Fruit fly (Drosophila melanogaster) whole organism, embryonic: ENCODE results near the gene CG13896.

Experiments
- CG11560 ChIP-seq: fragments of 200-800 bp; sonication (Bioruptor generic); IDR thresholded peaks from 3 replicates; pipeline ENCODE4 v1.3.6; 2022; ENCODE audit warnings: missing biosample characterization, missing genetic modification characterization
- CG12155 ChIP-seq: fragments of 200-800 bp; sonication (Bioruptor generic); optimal IDR thresholded peaks from 3 replicates; lab custom pipeline; 2016; ENCODE audit warnings: missing biosample characterization, missing genetic modification characterization
- CG12942 ChIP-seq: fragments of 200-800 bp; sonication (Bioruptor generic); optimal IDR thresholded peaks from 3 replicates; lab custom pipeline; 2016; ENCODE audit warnings: missing biosample characterization, missing genetic modification characterization
- CG13624 ChIP-seq: fragments of 200-800 bp; sonication (Bioruptor generic); optimal IDR thresholded peaks from 2 replicates; lab custom pipeline; 2016; ENCODE audit warnings: missing biosample characterization, missing genetic modification characterization
- CG13894 ChIP-seq: fragments of 200-800 bp; sonication (Bioruptor generic); optimal IDR thresholded peaks from 3 replicates; lab custom pipeline; 2018; ENCODE audit warnings: missing biosample characterization, mild to moderate bottlenecking, missing genetic modification characterization, moderate library complexity
- CG17328 ChIP-seq: fragments of 200-800 bp; sonication (Bioruptor generic); IDR thresholded peaks from 2 replicates; pipeline ENCODE4 v1.3.6; 2022; ENCODE audit warnings: missing biosample characterization, missing genetic modification characterization
- CG2199 ChIP-seq: fragments of 200-800 bp; sonication (Bioruptor generic); IDR thresholded peaks from 3 replicates; pipeline ENCODE4 v1.3.6; 2022; ENCODE audit warnings: missing biosample characterization, missing genetic modification characterization
- CG30431 ChIP-seq: fragments of 200-800 bp; sonication (Bioruptor generic); optimal IDR thresholded peaks from 2 replicates; lab custom pipeline; 2017; ENCODE audit warnings: missing biosample characterization, missing genetic modification characterization
- CG32767 ChIP-seq: fragments of 200-800 bp; sonication (Bioruptor generic); IDR thresholded peaks from 2 replicates; pipeline ENCODE4 v1.3.6; 2022; ENCODE audit warnings: missing biosample characterization, missing genetic modification characterization
- CG3838 ChIP-seq: fragments of 200-800 bp; sonication (Bioruptor generic); optimal IDR thresholded peaks from 3 replicates; lab custom pipeline; 2016; ENCODE audit warnings: missing biosample characterization, missing genetic modification characterization
- CG3995 ChIP-seq: fragments of 200-800 bp; sonication (Bioruptor generic); optimal IDR thresholded peaks from 3 replicates; lab custom pipeline; 2016; ENCODE audit warnings: missing biosample characterization, missing genetic modification characterization
- CG42726 ChIP-seq: fragments of 200-800 bp; sonication (Bioruptor generic); IDR thresholded peaks from 2 replicates; pipeline ENCODE4 v1.3.6; 2022; ENCODE audit warnings: missing biosample characterization, missing genetic modification characterization; ENCODE audit not compliant: partially characterized antibody
- CG8290 ChIP-seq, 3 experiments: fragments of 200-800 bp; sonication (Bioruptor generic); optimal IDR thresholded peaks; 2 replicates each; lab custom pipeline; 2016 to 2019; ENCODE audit warnings: missing biosample characterization in 3 of 3, missing genetic modification characterization in 3 of 3, mild to moderate bottlenecking in 2 of 3, moderate library complexity in 1 of 3
- CG9797 ChIP-seq: fragments of 200-800 bp; sonication (Bioruptor generic); optimal IDR thresholded peaks from 3 replicates; lab custom pipeline; 2018; ENCODE audit warnings: missing biosample characterization, mild to moderate bottlenecking, missing genetic modification characterization
- Camta ChIP-seq: fragments of 200-800 bp; sonication (Bioruptor generic); optimal IDR thresholded peaks from 2 replicates; lab custom pipeline; 2016; ENCODE audit warnings: missing biosample characterization, missing genetic modification characterization
- Deaf1 ChIP-seq: fragments of 200-800 bp; optimal IDR thresholded peaks from 3 replicates; lab custom pipeline; 2019; ENCODE audit warnings: missing biosample characterization, mild to moderate bottlenecking, missing genetic modification characterization, moderate library complexity
- Gug ChIP-seq: fragments of 200-800 bp; sonication (Bioruptor generic); IDR thresholded peaks from 4 replicates; pipeline ENCODE4 v1.3.6; 2022; ENCODE audit warnings: missing biosample characterization, missing genetic modification characterization
- HLH54F ChIP-seq: fragments of 200-800 bp; sonication (Bioruptor generic); optimal IDR thresholded peaks from 3 replicates; lab custom pipeline; 2016; ENCODE audit warnings: missing biosample characterization, missing genetic modification characterization
- Hey ChIP-seq: fragments of 200-800 bp; sonication (Bioruptor generic); optimal IDR thresholded peaks from 3 replicates; lab custom pipeline; 2018; ENCODE audit warnings: missing biosample characterization, mild to moderate bottlenecking, missing genetic modification characterization
- Lhr ChIP-seq: fragments of 200-800 bp; sonication (Bioruptor generic); optimal IDR thresholded peaks from 3 replicates; lab custom pipeline; 2017; ENCODE audit warnings: mild to moderate bottlenecking, missing biosample characterization, missing genetic modification reagents, missing genetic modification characterization
- Lpt ChIP-seq: fragments of >200 bp; optimal IDR thresholded peaks from 2 replicates; lab custom pipeline; 2018; ENCODE audit warnings: missing biosample characterization, missing genetic modification characterization
- NC2α ChIP-seq: fragments of 200-800 bp; sonication (Bioruptor generic); optimal IDR thresholded peaks from 2 replicates; lab custom pipeline; 2016; ENCODE audit warnings: missing biosample characterization, missing genetic modification characterization
- Nf-YA ChIP-seq: fragments of 200-800 bp; sonication (Bioruptor generic); IDR thresholded peaks from 2 replicates; pipeline ENCODE4 v1.3.6; 2022; ENCODE audit warnings: missing biosample characterization, missing genetic modification characterization
- NfI ChIP-seq: fragments of 200-800 bp; sonication (Bioruptor generic); optimal IDR thresholded peaks from 3 replicates; lab custom pipeline; 2018; ENCODE audit warnings: missing biosample characterization, mild to moderate bottlenecking, missing genetic modification characterization, moderate library complexity
- Poxn ChIP-seq: fragments of 200-800 bp; sonication (Bioruptor generic); IDR thresholded peaks from 2 replicates; pipeline ENCODE4 v1.3.6; 2022; ENCODE audit warnings: missing biosample characterization, missing genetic modification characterization
- Rx ChIP-seq: fragments of 200-800 bp; sonication (Bioruptor generic); IDR thresholded peaks from 2 replicates; pipeline ENCODE4 v1.3.6; 2022; ENCODE audit warnings: missing biosample characterization, missing genetic modification characterization
- Taf1 ChIP-seq: fragments of 200-800 bp; sonication (Bioruptor generic); IDR thresholded peaks from 2 replicates; pipeline ENCODE4 v1.3.6; 2022; ENCODE audit warnings: missing biosample characterization, missing genetic modification characterization
- ash1 ChIP-seq: fragments of 200-800 bp; sonication (Bioruptor generic); optimal IDR thresholded peaks from 2 replicates; lab custom pipeline; 2018; ENCODE audit warnings: missing biosample characterization, mild to moderate bottlenecking, missing genetic modification characterization
- az2 ChIP-seq: fragments of 200-800 bp; sonication (Bioruptor generic); optimal IDR thresholded peaks from 3 replicates; lab custom pipeline; 2016; ENCODE audit warnings: missing biosample characterization, missing genetic modification characterization
- fd3F ChIP-seq: fragments of 200-800 bp; sonication (Bioruptor generic); optimal IDR thresholded peaks from 2 replicates; lab custom pipeline; 2018; ENCODE audit warnings: missing biosample characterization, mild to moderate bottlenecking, missing genetic modification characterization, moderate library complexity
- gsb ChIP-seq: fragments of 200-800 bp; sonication (Bioruptor generic); IDR thresholded peaks from 2 replicates; pipeline ENCODE4 v1.3.6; 2022; ENCODE audit warnings: missing biosample characterization, missing genetic modification characterization
- gt ChIP-seq: fragments of 200-800 bp; sonication (Bioruptor generic); IDR thresholded peaks from 2 replicates; pipeline ENCODE4 v1.3.6; 2022; ENCODE audit warnings: missing biosample characterization, missing genetic modification characterization
- hb ChIP-seq: fragments of 200-800 bp; sonication (Bioruptor generic); IDR thresholded peaks from 3 replicates; pipeline ENCODE4 v1.3.6; 2022; ENCODE audit warnings: missing biosample characterization, missing genetic modification characterization; ENCODE audit not compliant: partially characterized antibody
- insv ChIP-seq, 2 experiments: fragments of 200-800 bp; sonication (Bioruptor generic); optimal IDR thresholded peaks; 3 replicates each; lab custom pipeline; 2016 to 2018; ENCODE audit warnings: missing biosample characterization in 2 of 2, missing genetic modification characterization in 2 of 2
- lola ChIP-seq, 3 experiments: fragments of >200 bp in 2 of 3; fragments of 200-800 bp in 1 of 3; sonication (Bioruptor generic) in 1 of 3; optimal IDR thresholded peaks; 2 replicates each; lab custom pipeline; 2017 to 2019; ENCODE audit warnings: missing biosample characterization in 3 of 3, missing genetic modification characterization in 3 of 3, mild to moderate bottlenecking in 1 of 3, moderate library complexity in 1 of 3
- lov ChIP-seq, 2 experiments: fragments of 200-800 bp in 1 of 2; fragments of >200 bp in 1 of 2; sonication (Bioruptor generic) in 1 of 2; IDR thresholded peaks in 1 of 2; optimal IDR thresholded peaks in 1 of 2; 2 replicates in 1 of 2; 3 replicates in 1 of 2; pipeline versions ENCODE4 v1.3.6 to Lab custom; 2017 to 2022; ENCODE audit warnings: missing biosample characterization in 1 of 2, missing genetic modification characterization in 1 of 2
- peb ChIP-seq: fragments of 200-800 bp; sonication (Bioruptor generic); IDR thresholded peaks from 2 replicates; pipeline ENCODE4 v1.3.6; 2022; ENCODE audit warnings: missing biosample characterization, missing genetic modification characterization
- pfk ChIP-seq: fragments of 200-800 bp; sonication (Bioruptor generic); optimal IDR thresholded peaks from 2 replicates; lab custom pipeline; 2018; ENCODE audit warnings: missing biosample characterization, mild to moderate bottlenecking, missing genetic modification characterization, moderate library complexity
- prd ChIP-seq, 3 experiments: fragments of >200 bp in 2 of 3; fragments of 200-800 bp in 1 of 3; sonication (Bioruptor generic) in 1 of 3; optimal IDR thresholded peaks in 2 of 3; IDR thresholded peaks in 1 of 3; 2 replicates in 2 of 3; 3 replicates in 1 of 3; pipeline versions ENCODE4 v1.3.6 to Lab custom; 2017 to 2022; ENCODE audit warnings: missing biosample characterization in 1 of 3, missing genetic modification characterization in 1 of 3
- pzg ChIP-seq: fragments of 200-800 bp; sonication (Bioruptor generic); optimal IDR thresholded peaks from 3 replicates; lab custom pipeline; 2018; ENCODE audit warnings: missing biosample characterization, mild to moderate bottlenecking, missing genetic modification characterization, moderate library complexity
- rib ChIP-seq: fragments of 200-800 bp; sonication (Bioruptor generic); IDR thresholded peaks from 2 replicates; pipeline ENCODE4 v1.3.6; 2022; ENCODE audit warnings: missing biosample characterization, missing genetic modification characterization
- scrt ChIP-seq: fragments of 200-800 bp; sonication (Bioruptor generic); optimal IDR thresholded peaks from 2 replicates; lab custom pipeline; 2018; ENCODE audit warnings: missing biosample characterization, mild to moderate bottlenecking, missing genetic modification characterization, moderate library complexity
- so ChIP-seq: fragments of 200-800 bp; sonication (Bioruptor generic); IDR thresholded peaks from 3 replicates; pipeline ENCODE4 v1.3.6; 2022; ENCODE audit warnings: missing biosample characterization, missing genetic modification characterization
- sr ChIP-seq: fragments of 200-800 bp; sonication (Bioruptor generic); IDR thresholded peaks from 3 replicates; pipeline ENCODE4 v1.3.6; 2022; ENCODE audit warnings: missing biosample characterization, missing genetic modification characterization
- tio ChIP-seq: fragments of 200-800 bp; sonication (Bioruptor generic); optimal IDR thresholded peaks from 2 replicates; lab custom pipeline; 2017; ENCODE audit warnings: missing biosample characterization, missing genetic modification characterization, inconsistent platforms
- tup ChIP-seq: fragments of 200-800 bp; sonication (Bioruptor generic); optimal IDR thresholded peaks from 2 replicates; lab custom pipeline; 2016; ENCODE audit warnings: missing biosample characterization, mild to moderate bottlenecking, missing genetic modification characterization, moderate library complexity
- vnd ChIP-seq: fragments of 200-800 bp; sonication (Bioruptor generic); IDR thresholded peaks from 3 replicates; pipeline ENCODE4 v1.3.6; 2022; ENCODE audit warnings: missing biosample characterization, missing genetic modification characterization; ENCODE audit not compliant: partially characterized antibody
- vvl ChIP-seq: fragments of 200-800 bp; sonication (Bioruptor generic); IDR thresholded peaks from 2 replicates; pipeline ENCODE4 v1.3.6; 2022; ENCODE audit warnings: missing biosample characterization, missing genetic modification characterization

The CG13896 gene

dm6 chr3L:696404-697054 lies 15.1 kb downstream of the CG13896 start (continued):
- peak; percentile 34 for TF ChIP-seq NC2α (GFP tag; lab: Kevin White, UChicago)
- peak; percentile 86 for TF ChIP-seq gt (GFP tag; lab: Robert Waterston, UW)
- peak; percentile 89 for TF ChIP-seq Nf-YA (GFP tag; lab: Robert Waterston, UW)
- TF ChIP-seq CG32767 (GFP tag; lab: Robert Waterston, UW) = peak; percentile 94
- peak in 1 of 3 experiments; percentile 97 for TF ChIP-seq lola (GFP tag; optimal IDR thresholded peaks at IDR 0.05; lab: Kevin White, UChicago)
- TF ChIP-seq Deaf1 (tag; lab: Kevin White, UChicago) = peak; percentile 77
- TF ChIP-seq Camta (GFP tag; lab: Kevin White, UChicago) = peak; percentile 44
- TF ChIP-seq az2 (GFP tag; lab: Kevin White, UChicago) = peak; percentile 93
- peak; percentile 95 for TF ChIP-seq CG30431 (GFP tag; lab: Kevin White, UChicago)
- no peak for TF ChIP-seq CG42726 (GFP tag; lab: Robert Waterston, UW)
- peak; percentile 51 for TF ChIP-seq CG3838 (GFP tag; lab: Kevin White, UChicago)
- no peak for TF ChIP-seq hb (GFP tag; lab: Robert Waterston, UW)
- no peak for TF ChIP-seq prd (optimal IDR thresholded peaks at IDR 0.05; lab: Kevin White, UChicago)
- peak; percentile 98 for TF ChIP-seq prd (GFP tag; IDR thresholded peaks at IDR 0.05; lab: Robert Waterston, UW)
- TF ChIP-seq Lpt = no peak

dm6 chr3L:695510-695909 lies 16.1 kb downstream of the CG13896 start:
- TF ChIP-seq scrt (no peak), HLH54F (GFP tag; lab: Kevin White, UChicago) (no peak), ash1 (no peak), gsb (no peak), so (GFP tag; lab: Robert Waterston, UW) (no peak), pfk (GFP tag; lab: Kevin White, UChicago) (no peak), pzg (no peak), vvl (GFP tag; lab: Robert Waterston, UW) (0 out of 2 replicates have a peak, but pooled peaks have one; percentile 11), peb (GFP tag; lab: Robert Waterston, UW) (no peak), Taf1 (GFP tag; lab: Robert Waterston, UW) (no peak), CG11560 (tag; lab: Robert Waterston, UW) (no peak), Lhr (GFP tag; lab: Kevin White, UChicago) (no peak), CG8290 (GFP tag; optimal IDR thresholded peaks at IDR 0.05; lab: Kevin White, UChicago) (peak; percentile 80), CG8290 (tag; optimal IDR thresholded peaks at IDR 0.05; lab: Kevin White, UChicago) (no peak), tio (no peak), CG12942 (GFP tag; lab: Kevin White, UChicago) (no peak), rib (GFP tag; lab: Robert Waterston, UW) (no peak), Poxn (GFP tag; lab: Robert Waterston, UW) (no peak), Rx (no peak), NfI (GFP tag; lab: Kevin White, UChicago) (no peak), CG3995 (GFP tag; lab: Kevin White, UChicago) (no peak), Gug (GFP tag; lab: Robert Waterston, UW) (no peak), CG9797 (GFP tag; lab: Kevin White, UChicago) (no peak), sr (GFP tag; lab: Robert Waterston, UW) (peak; percentile 55; the same call in 2 of the 3 replicates), CG17328 (GFP tag; lab: Robert Waterston, UW) (0 out of 2 replicates have a peak, but pooled peaks have one; percentile 16), CG2199 (GFP tag; lab: Robert Waterston, UW) (peak; percentile 81; the same call in 2 of the 3 replicates), CG13624 (GFP tag; lab: Kevin White, UChicago) (no peak), fd3F (no peak), Hey (tag; lab: Kevin White, UChicago) (no peak), vnd (no peak), lov (optimal IDR thresholded peaks at IDR 0.05; lab: Kevin White, UChicago) (no peak), lov (GFP tag; IDR thresholded peaks at IDR 0.05; lab: Robert Waterston, UW) (no peak), insv (GFP tag; optimal IDR thresholded peaks at IDR 0.05; lab: Kevin White, UChicago) (no peak), CG13894 (tag; lab: Kevin White, UChicago) (peak; percentile 100), tup (GFP tag; lab: Kevin White, UChicago) (no peak), CG12155 (GFP tag; lab: Kevin White, UChicago) (no peak)
